Worm (Caenorhabditis elegans) whole organism, L2 larva: Measurements from ENCODE around the gene srd-8.

Experiments
- lsy-2 ChIP-seq, 2 experiments: fragments of 150-350 bp in 1 of 2; sonication (generic microtip) in 1 of 2; optimal IDR thresholded peaks; 2 replicates each; lab custom pipeline; 2014 to 2017; ENCODE audit warnings: missing biosample characterization in 2 of 2, missing genetic modification characterization in 2 of 2
- nhr-25 ChIP-seq: fragments of 150-350 bp; sonication (generic microtip); optimal IDR thresholded peaks from 3 replicates; lab custom pipeline; 2014; ENCODE audit warnings: missing biosample characterization, missing genetic modification characterization
- sem-4 ChIP-seq: fragments of 150-350 bp; optimal IDR thresholded peaks from 2 replicates; lab custom pipeline; 2014; ENCODE audit warnings: missing biosample characterization, missing genetic modification reagents, missing genetic modification characterization

- no peak for TF ChIP-seq lsy-2 (tag; optimal IDR thresholded peaks at IDR 0.05; lab: Kevin White, UChicago)
- no peak for TF ChIP-seq nhr-25 (tag; lab: Kevin White, UChicago)
- TF ChIP-seq sem-4 (tag; lab: Kevin White, UChicago), result no peak
These were observed 18.4 kb downstream of the srd-8 start, which contains the start of gene srsx-14 for ce11 chrIV:5627056-5627455.
